Worm (Caenorhabditis elegans) whole organism, L2 larva: Measurements from ENCODE around the gene C08E8.5.
"Not testable (repeated sequence)": the region's sequence is repeated elsewhere in the genome, so short reads cannot be mapped to it uniquely, and the experiment has no call there.

Experiments used
- blmp-1 ChIP-seq: sonication (generic microtip); optimal IDR thresholded peaks from 2 replicates; lab custom pipeline; 2017; ENCODE audit warnings: missing genetic modification characterization, mild to moderate bottlenecking, missing compliant biosample characterization, antibody characterized with exemption, moderate library complexity; ENCODE audit not compliant: insufficient read depth
- egl-27 ChIP-seq: sonication (generic microtip); optimal IDR thresholded peaks from 3 replicates; lab custom pipeline; 2017; ENCODE audit warnings: missing biosample characterization, missing genetic modification reagents, missing genetic modification characterization
- elt-1 ChIP-seq: fragments of 150-350 bp; optimal IDR thresholded peaks from 2 replicates; lab custom pipeline; 2014; ENCODE audit warnings: missing biosample characterization, missing genetic modification characterization
- fos-1 ChIP-seq: fragments of 150-350 bp; optimal IDR thresholded peaks from 2 replicates; lab custom pipeline; 2014; ENCODE audit warnings: missing biosample characterization, missing genetic modification characterization
- lin-13 ChIP-seq: fragments of 150-350 bp; optimal IDR thresholded peaks from 2 replicates; lab custom pipeline; 2014; ENCODE audit warnings: missing biosample characterization, missing genetic modification reagents, missing genetic modification characterization
- lin-39 ChIP-seq: fragments of 150-350 bp; optimal IDR thresholded peaks from 2 replicates; lab custom pipeline; 2014; ENCODE audit warnings: missing biosample characterization, missing genetic modification reagents, missing genetic modification characterization
- lsy-2 ChIP-seq, 2 experiments: fragments of 150-350 bp in 1 of 2; sonication (generic microtip) in 1 of 2; optimal IDR thresholded peaks; 2 replicates each; lab custom pipeline; 2014 to 2017; ENCODE audit warnings: missing biosample characterization in 2 of 2, missing genetic modification characterization in 2 of 2
- mbf-1 ChIP-seq: sonication (generic microtip); optimal IDR thresholded peaks from 2 replicates; lab custom pipeline; 2017; ENCODE audit warnings: missing biosample characterization, missing genetic modification characterization
- snpc-4 ChIP-seq: fragments of 150-350 bp; optimal IDR thresholded peaks from 2 replicates; lab custom pipeline; 2014; ENCODE audit warnings: missing biosample characterization, missing genetic modification characterization
- unc-62 ChIP-seq: fragments of 150-350 bp; optimal IDR thresholded peaks from 2 replicates; lab custom pipeline; 2014; ENCODE audit warnings: missing biosample characterization, missing genetic modification reagents, missing genetic modification characterization
- ztf-11 ChIP-seq: sonication (generic microtip); optimal IDR thresholded peaks from 2 replicates; lab custom pipeline; 2017; ENCODE audit warnings: missing biosample characterization, missing genetic modification characterization
- ztf-4 ChIP-seq: fragments of 150-350 bp; optimal IDR thresholded peaks from 2 replicates; lab custom pipeline; 2014; ENCODE audit warnings: missing biosample characterization, missing genetic modification characterization

ce11 chrV:18404767-18405166, 45.0 kb upstream of the C08E8.5 start, which contains the start of gene srh-209:
- not testable (repeated sequence) for TF ChIP-seq blmp-1 (tag; lab: Kevin White, UChicago); lsy-2 (tag; optimal IDR thresholded peaks at IDR 0.05; lab: Kevin White, UChicago); snpc-4; mbf-1 (tag; lab: Kevin White, UChicago); elt-1 (tag; lab: Kevin White, UChicago); fos-1 (tag; lab: Kevin White, UChicago); lin-13 (GFP tag; lab: Kevin White, UChicago); egl-27 (tag; lab: Kevin White, UChicago); unc-62; lin-39 (tag; lab: Kevin White, UChicago); ztf-4 (tag; lab: Kevin White, UChicago); ztf-11 (tag; lab: Kevin White, UChicago)
